Fruit fly (Drosophila melanogaster) whole organism, embryonic: Measurements from ENCODE around the gene CG31467.

Experiments used
- CG10267 ChIP-seq: fragments of 200-800 bp; sonication (Bioruptor generic); optimal IDR thresholded peaks from 2 replicates; lab custom pipeline; 2018; ENCODE audit warnings: missing biosample characterization, mild to moderate bottlenecking, missing genetic modification characterization, moderate library complexity
- CG10274 ChIP-seq: fragments of 200-800 bp; sonication (Bioruptor generic); optimal IDR thresholded peaks from 3 replicates; lab custom pipeline; 2017; ENCODE audit warnings: missing biosample characterization, mild to moderate bottlenecking, missing genetic modification characterization
- CG10543 ChIP-seq: fragments of 200-800 bp; sonication (Bioruptor generic); optimal IDR thresholded peaks from 3 replicates; lab custom pipeline; 2017; ENCODE audit warnings: missing biosample characterization, mild to moderate bottlenecking, missing genetic modification characterization, moderate library complexity
- CG10565 ChIP-seq: fragments of 200-800 bp; sonication (Bioruptor generic); optimal IDR thresholded peaks from 3 replicates; lab custom pipeline; 2016; ENCODE audit warnings: missing biosample characterization, mild to moderate bottlenecking, missing genetic modification characterization
- CG12071 ChIP-seq: fragments of 200-800 bp; sonication (Bioruptor generic); optimal IDR thresholded peaks from 3 replicates; lab custom pipeline; 2018; ENCODE audit warnings: missing biosample characterization, mild to moderate bottlenecking, missing genetic modification characterization
- CG12236 ChIP-seq: fragments of 200-800 bp; sonication (Bioruptor generic); optimal IDR thresholded peaks from 2 replicates; lab custom pipeline; 2016; ENCODE audit warnings: missing biosample characterization, missing genetic modification characterization
- CG13296 ChIP-seq: fragments of 200-800 bp; sonication (Bioruptor generic); optimal IDR thresholded peaks from 3 replicates; lab custom pipeline; 2018; ENCODE audit warnings: missing biosample characterization, mild to moderate bottlenecking, missing genetic modification characterization
- CG14050 ChIP-seq: fragments of 200-800 bp; sonication (Bioruptor generic); IDR thresholded peaks from 3 replicates; pipeline ENCODE4 v1.3.6; 2022; ENCODE audit warnings: missing biosample characterization, missing genetic modification characterization
- CG15011 ChIP-seq: fragments of 200-800 bp; sonication (Bioruptor generic); optimal IDR thresholded peaks from 3 replicates; lab custom pipeline; 2018; ENCODE audit warnings: missing biosample characterization, mild to moderate bottlenecking, missing genetic modification characterization
- CG15514 ChIP-seq: fragments of 200-800 bp; sonication (Bioruptor generic); optimal IDR thresholded peaks from 3 replicates; lab custom pipeline; 2017; ENCODE audit warnings: missing biosample characterization, missing genetic modification characterization, mild to moderate bottlenecking, moderate library complexity, missing genetic modification reagents
- CG1603 ChIP-seq: fragments of 200-800 bp; sonication (Bioruptor generic); optimal IDR thresholded peaks from 2 replicates; lab custom pipeline; 2019; ENCODE audit warnings: missing biosample characterization, mild to moderate bottlenecking, missing genetic modification characterization, moderate library complexity
- CG2120 ChIP-seq: fragments of 200-800 bp; sonication (Bioruptor generic); optimal IDR thresholded peaks from 3 replicates; lab custom pipeline; 2016; ENCODE audit warnings: missing biosample characterization, missing genetic modification characterization
- CG30403 ChIP-seq: fragments of 200-800 bp; sonication (Bioruptor generic); optimal IDR thresholded peaks from 3 replicates; lab custom pipeline; 2016; ENCODE audit warnings: missing biosample characterization, missing genetic modification characterization
- CG3065 ChIP-seq: fragments of 200-800 bp; sonication (Bioruptor generic); optimal IDR thresholded peaks from 2 replicates; lab custom pipeline; 2016; ENCODE audit warnings: missing biosample characterization, missing genetic modification characterization
- CG33213 ChIP-seq: fragments of 200-800 bp; sonication (Bioruptor generic); optimal IDR thresholded peaks from 3 replicates; lab custom pipeline; 2016; ENCODE audit warnings: missing biosample characterization, missing genetic modification characterization
- CG3995 ChIP-seq: fragments of 200-800 bp; sonication (Bioruptor generic); optimal IDR thresholded peaks from 3 replicates; lab custom pipeline; 2016; ENCODE audit warnings: missing biosample characterization, missing genetic modification characterization
- CG7928 ChIP-seq: fragments of 200-800 bp; sonication (Bioruptor generic); optimal IDR thresholded peaks from 2 replicates; lab custom pipeline; 2017; ENCODE audit warnings: missing biosample characterization, mild to moderate bottlenecking, missing genetic modification characterization
- CG7987 ChIP-seq: fragments of 200-800 bp; sonication (Bioruptor generic); optimal IDR thresholded peaks from 2 replicates; lab custom pipeline; 2018; ENCODE audit warnings: missing biosample characterization, mild to moderate bottlenecking, missing genetic modification characterization, moderate library complexity
- CG8281 ChIP-seq: fragments of 200-800 bp; sonication (Bioruptor generic); optimal IDR thresholded peaks from 2 replicates; lab custom pipeline; 2018; ENCODE audit warnings: missing biosample characterization, mild to moderate bottlenecking, missing genetic modification characterization, moderate library complexity
- CG8478 ChIP-seq: fragments of >200 bp; optimal IDR thresholded peaks from 2 replicates; lab custom pipeline; 2018
- CG8924 ChIP-seq: fragments of 200-800 bp; optimal IDR thresholded peaks from 3 replicates; lab custom pipeline; 2019; ENCODE audit warnings: missing biosample characterization, mild to moderate bottlenecking, missing genetic modification characterization, moderate library complexity
- E2f1 ChIP-seq: fragments of 200-800 bp; sonication (Bioruptor generic); IDR thresholded peaks from 2 replicates; pipeline ENCODE4 v1.3.6; 2022; ENCODE audit warnings: missing biosample characterization, missing genetic modification characterization
- HLHmδ ChIP-seq: fragments of 200-800 bp; sonication (Bioruptor generic); optimal IDR thresholded peaks from 2 replicates; lab custom pipeline; 2018; ENCODE audit warnings: missing biosample characterization, mild to moderate bottlenecking, missing genetic modification characterization, moderate library complexity
- HmgD ChIP-seq: fragments of 200-800 bp; sonication (Bioruptor generic); optimal IDR thresholded peaks from 3 replicates; lab custom pipeline; 2016; ENCODE audit warnings: missing biosample characterization, missing genetic modification characterization
- Hmr ChIP-seq: fragments of 200-800 bp; sonication (Bioruptor generic); optimal IDR thresholded peaks from 3 replicates; lab custom pipeline; 2017; ENCODE audit warnings: mild to moderate bottlenecking, missing biosample characterization, missing genetic modification reagents, missing genetic modification characterization
- Jarid2 ChIP-seq: fragments of 200-800 bp; sonication (Bioruptor generic); optimal IDR thresholded peaks from 3 replicates; lab custom pipeline; 2017; ENCODE audit warnings: mild to moderate bottlenecking, missing biosample characterization, missing genetic modification reagents, missing genetic modification characterization
- NC2α ChIP-seq: fragments of 200-800 bp; sonication (Bioruptor generic); optimal IDR thresholded peaks from 2 replicates; lab custom pipeline; 2016; ENCODE audit warnings: missing biosample characterization, missing genetic modification characterization
- Optix ChIP-seq: fragments of 200-800 bp; sonication (Bioruptor generic); IDR thresholded peaks from 3 replicates; pipeline ENCODE4 v1.3.6; 2022; ENCODE audit warnings: missing biosample characterization, missing genetic modification characterization
- Ravus ChIP-seq: fragments of 200-800 bp; sonication (Bioruptor generic); IDR thresholded peaks from 2 replicates; pipeline ENCODE4 v1.3.6; 2022; ENCODE audit warnings: missing biosample characterization, missing genetic modification characterization
- Rfx ChIP-seq: fragments of 200-800 bp; sonication (Bioruptor generic); IDR thresholded peaks from 2 replicates; pipeline ENCODE4 v1.3.6; 2022; ENCODE audit warnings: missing biosample characterization, missing genetic modification characterization
- Side ChIP-seq: fragments of 200-800 bp; sonication (Bioruptor generic); optimal IDR thresholded peaks from 2 replicates; lab custom pipeline; 2016; ENCODE audit warnings: missing biosample characterization, missing genetic modification characterization
- Trl ChIP-seq, 3 experiments: fragments of >200 bp in 2 of 3; fragments of 200-800 bp in 1 of 3; sonication (Bioruptor generic) in 1 of 3; optimal IDR thresholded peaks; 2 replicates in 1 of 3; 3 replicates in 2 of 3; lab custom pipeline; 2016 to 2017; ENCODE audit warnings: missing biosample characterization in 1 of 3, missing genetic modification characterization in 1 of 3
- aop ChIP-seq: fragments of 200-800 bp; sonication (Bioruptor generic); IDR thresholded peaks from 2 replicates; pipeline ENCODE4 v1.3.6; 2022; ENCODE audit warnings: missing biosample characterization, missing genetic modification characterization
- ara ChIP-seq: fragments of 200-800 bp; sonication (Bioruptor generic); IDR thresholded peaks from 2 replicates; pipeline ENCODE4 v1.3.6; 2022; ENCODE audit warnings: missing biosample characterization, missing genetic modification characterization
- ase ChIP-seq: fragments of 200-800 bp; sonication (Bioruptor generic); IDR thresholded peaks from 3 replicates; pipeline ENCODE4 v1.3.6; 2022; ENCODE audit warnings: missing biosample characterization, missing genetic modification characterization
- bowl ChIP-seq: fragments of 200-800 bp; sonication (Bioruptor generic); IDR thresholded peaks from 2 replicates; pipeline ENCODE4 v1.3.6; 2022; ENCODE audit warnings: missing biosample characterization, missing genetic modification characterization
- br ChIP-seq: fragments of >200 bp; optimal IDR thresholded peaks from 2 replicates; lab custom pipeline; 2017
- bsh ChIP-seq, 2 experiments: fragments of 200-800 bp; sonication (Bioruptor generic); optimal IDR thresholded peaks; 2 replicates each; lab custom pipeline; 2017 to 2018; ENCODE audit warnings: mild to moderate bottlenecking in 2 of 2, missing biosample characterization in 2 of 2, missing genetic modification characterization in 2 of 2, moderate library complexity in 1 of 2
- cwo ChIP-seq: fragments of 200-800 bp; sonication (Bioruptor generic); optimal IDR thresholded peaks from 3 replicates; lab custom pipeline; 2017; ENCODE audit warnings: missing biosample characterization, missing genetic modification characterization, mild to moderate bottlenecking, moderate library complexity, missing genetic modification reagents
- danr ChIP-seq: fragments of 200-800 bp; sonication (Bioruptor generic); IDR thresholded peaks from 2 replicates; pipeline ENCODE4 v1.3.6; 2022; ENCODE audit warnings: missing biosample characterization, missing genetic modification characterization
- dimm ChIP-seq: fragments of 200-800 bp; sonication (Bioruptor generic); IDR thresholded peaks from 2 replicates; pipeline ENCODE4 v1.3.6; 2022; ENCODE audit warnings: missing biosample characterization, missing genetic modification characterization
- dm ChIP-seq: fragments of 200-800 bp; sonication (Bioruptor generic); optimal IDR thresholded peaks from 3 replicates; lab custom pipeline; 2016; ENCODE audit warnings: missing biosample characterization, missing genetic modification characterization
- exex ChIP-seq: fragments of 200-800 bp; sonication (Bioruptor generic); optimal IDR thresholded peaks from 4 replicates; lab custom pipeline; 2018; ENCODE audit warnings: missing biosample characterization, mild to moderate bottlenecking, missing genetic modification characterization, moderate library complexity
- nerfin-1 ChIP-seq: fragments of 200-800 bp; sonication (Bioruptor generic); optimal IDR thresholded peaks from 3 replicates; lab custom pipeline; 2019; ENCODE audit warnings: missing biosample characterization, mild to moderate bottlenecking, missing genetic modification characterization, moderate library complexity
- pfk ChIP-seq: fragments of 200-800 bp; sonication (Bioruptor generic); optimal IDR thresholded peaks from 2 replicates; lab custom pipeline; 2018; ENCODE audit warnings: missing biosample characterization, mild to moderate bottlenecking, missing genetic modification characterization, moderate library complexity
- pnt ChIP-seq: fragments of 200-800 bp; sonication (Bioruptor generic); optimal IDR thresholded peaks from 3 replicates; lab custom pipeline; 2016; ENCODE audit warnings: missing biosample characterization, missing genetic modification characterization
- run ChIP-seq: fragments of 200-800 bp; sonication (Bioruptor generic); optimal IDR thresholded peaks from 3 replicates; lab custom pipeline; 2018; ENCODE audit warnings: missing biosample characterization, mild to moderate bottlenecking, missing genetic modification characterization
- sd ChIP-seq: fragments of 200-800 bp; sonication (Bioruptor generic); optimal IDR thresholded peaks from 3 replicates; lab custom pipeline; 2018; ENCODE audit warnings: missing biosample characterization, mild to moderate bottlenecking, missing genetic modification characterization, moderate library complexity
- sob ChIP-seq: fragments of 200-800 bp; sonication (Bioruptor generic); IDR thresholded peaks from 2 replicates; pipeline ENCODE4 v1.3.6; 2022; ENCODE audit warnings: missing biosample characterization, missing genetic modification characterization

Gene CG31467

DNA sequence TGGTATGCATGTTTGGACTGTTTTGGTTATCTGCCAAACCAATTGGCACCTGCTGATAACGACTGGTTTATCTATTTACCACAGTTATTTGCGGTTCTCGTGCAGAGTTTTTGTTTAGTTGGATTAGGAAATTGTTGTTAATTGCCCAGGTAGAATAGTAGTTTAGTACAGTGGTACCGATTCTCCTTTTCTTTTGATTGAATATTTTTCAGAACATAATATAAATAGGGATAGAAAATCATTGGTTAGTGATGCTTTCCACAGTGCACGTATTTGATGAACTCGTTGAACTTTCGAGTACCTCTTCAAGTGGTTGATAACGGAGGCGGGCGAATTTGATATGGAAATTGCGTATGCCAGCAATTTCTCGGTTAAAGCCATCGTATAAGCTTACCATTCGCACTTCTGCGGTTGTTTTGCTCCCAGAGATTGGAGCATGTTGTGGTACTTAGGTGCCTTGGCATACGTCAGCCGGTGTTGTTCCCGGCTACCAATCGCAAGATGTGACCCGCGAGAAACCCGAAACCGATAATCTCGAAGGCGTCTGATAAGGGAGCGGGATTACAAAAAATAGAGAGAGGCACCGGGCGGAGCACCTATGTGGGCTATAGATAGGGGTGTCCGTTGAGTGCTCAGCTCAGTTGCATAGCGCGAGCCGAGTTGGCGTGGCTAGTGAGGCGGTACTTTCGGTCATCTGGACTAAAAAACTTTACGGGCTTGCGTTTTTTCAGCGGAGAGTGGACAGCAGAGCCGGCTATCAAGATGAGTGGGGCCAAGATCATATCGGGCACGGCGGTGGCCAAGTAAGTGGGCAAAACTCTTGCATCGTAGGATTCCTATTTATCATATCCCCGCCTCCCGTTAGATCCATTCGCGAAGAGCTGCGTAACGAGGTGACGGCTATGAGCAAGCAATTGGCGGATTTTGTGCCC is 7.4 kb downstream of the CG31467 start (continued):
- TF ChIP-seq CG30403 (GFP tag; lab: Kevin White, UChicago) (peak; percentile 11), sob (GFP tag; lab: Robert Waterston, UW) (no peak), CG8478 (lab: Kevin White, UChicago) (no peak), CG10274 (GFP tag; lab: Kevin White, UChicago) (no peak), Trl (optimal IDR thresholded peaks at IDR 0.05; lab: Kevin White, UChicago) (peak in 1 of 2 experiments; percentile 5), Trl (GFP tag; optimal IDR thresholded peaks at IDR 0.05; lab: Kevin White, UChicago) (no peak), br (lab: Kevin White, UChicago) (no peak), dm (GFP tag; lab: Kevin White, UChicago) (no peak), CG12071 (GFP tag; lab: Kevin White, UChicago) (peak; percentile 35), CG33213 (GFP tag; lab: Kevin White, UChicago) (no peak), run (tag; lab: Kevin White, UChicago) (peak; percentile 62), CG3995 (no peak), CG7987 (GFP tag; lab: Kevin White, UChicago) (peak; percentile 12), cwo (GFP tag; lab: Kevin White, UChicago) (peak; percentile 72), CG10543 (GFP tag; lab: Kevin White, UChicago) (peak; percentile 39), bowl (no peak), CG15514 (peak; percentile 2), CG1603 (no peak), pnt (no peak), HLHmδ (GFP tag; lab: Kevin White, UChicago) (no peak), exex (peak; percentile 95), CG10267 (tag; lab: Kevin White, UChicago) (no peak), CG12236 (GFP tag; lab: Kevin White, UChicago) (no peak), CG14050 (GFP tag; lab: Robert Waterston, UW) (no peak), CG7928 (GFP tag; lab: Kevin White, UChicago) (no peak), NC2α (GFP tag; lab: Kevin White, UChicago) (no peak), CG8281 (tag; lab: Kevin White, UChicago) (no peak), danr (GFP tag; lab: Robert Waterston, UW) (no peak), sd (tag; lab: Kevin White, UChicago) (peak; percentile 79), aop (GFP tag; lab: Robert Waterston, UW) (no peak), Rfx (peak; percentile 55), CG13296 (GFP tag; lab: Kevin White, UChicago) (peak; percentile 36), CG8924 (tag; lab: Kevin White, UChicago) (peak; percentile 51), Ravus (GFP tag; lab: Robert Waterston, UW) (no peak), CG10565 (GFP tag; lab: Kevin White, UChicago) (no peak), Jarid2 (GFP tag; lab: Kevin White, UChicago) (peak; percentile 36), E2f1 (GFP tag; lab: Robert Waterston, UW) (no peak), CG2120 (GFP tag; lab: Kevin White, UChicago) (peak; percentile 81), Side (GFP tag; lab: Kevin White, UChicago) (no peak), pfk (no peak), CG15011 (no peak), bsh (GFP tag; optimal IDR thresholded peaks at IDR 0.05; lab: Kevin White, UChicago) (no peak), nerfin-1 (tag; lab: Kevin White, UChicago) (no peak), HmgD (GFP tag; lab: Kevin White, UChicago) (no peak), ase (no peak), CG3065 (no peak), Hmr (GFP tag; lab: Kevin White, UChicago) (peak; percentile 71), dimm (GFP tag; lab: Robert Waterston, UW) (no peak), Optix (GFP tag; lab: Robert Waterston, UW) (no peak), ara (GFP tag; lab: Robert Waterston, UW) (no peak)
